Worm (Caenorhabditis elegans): ENCODE measurements around the gene cah-1.
A peak's percentile ranks its signal among the peaks of the same experiment; 100 is the strongest.
"Not testable (repeated sequence)": the region's sequence is repeated elsewhere in the genome, so short reads cannot be mapped to it uniquely, and the experiment has no call there.

The cah-1 gene

ce11 chrIII:5077150-5077814, 8.1 kb downstream of the cah-1 start, which contains the start of gene alh-1:
Gene alh-1 (plus strand): TSS chrIII:5077764.
- TF ChIP-seq unc-39 (tag; optimal IDR thresholded peaks at IDR 0.05) (no peak), zip-8 (tag; optimal IDR thresholded peaks at IDR 0.05) (no peak)

ce11 chrIII:5076569-5076968, 8.9 kb downstream of the cah-1 start:
- TF ChIP-seq drap-1 (GFP tag; optimal IDR thresholded peaks at IDR 0.05) = no peak
- no peak for TF ChIP-seq lin-32 (GFP tag; optimal IDR thresholded peaks at IDR 0.05)
- no peak for TF ChIP-seq nhr-237 (tag; optimal IDR thresholded peaks at IDR 0.05)
- no peak for TF ChIP-seq mab-5 (tag; optimal IDR thresholded peaks at IDR 0.05)
- no peak for TF ChIP-seq flh-1 (GFP tag; optimal IDR thresholded peaks at IDR 0.05)
- no peak for TF ChIP-seq hlh-1 (tag; optimal IDR thresholded peaks at IDR 0.05)
- TF ChIP-seq nhr-28 (tag; optimal IDR thresholded peaks at IDR 0.05) = no peak
- no peak for TF ChIP-seq ztf-11 (tag; optimal IDR thresholded peaks at IDR 0.05)
- TF ChIP-seq ceh-43 (GFP tag; optimal IDR thresholded peaks at IDR 0.05) = no peak
- TF ChIP-seq pha-4 (tag; optimal IDR thresholded peaks at IDR 0.05) = no peak
- TF ChIP-seq bed-3 (GFP tag; optimal IDR thresholded peaks at IDR 0.05) = no peak
- TF ChIP-seq sem-2 (GFP tag; optimal IDR thresholded peaks at IDR 0.05) = no peak

- TF ChIP-seq bed-3 (GFP tag; optimal IDR thresholded peaks at IDR 0.05) (no peak), ham-2 (GFP tag; optimal IDR thresholded peaks at IDR 0.05) (no peak), nhr-28 (tag; optimal IDR thresholded peaks at IDR 0.05) (no peak), ces-1 (GFP tag; optimal IDR thresholded peaks at IDR 0.05) (no peak), cnd-1 (tag; optimal IDR thresholded peaks at IDR 0.05) (no peak), snpc-4 (tag; optimal IDR thresholded peaks at IDR 0.05) (no peak)
Measured at ce11 chrIII:5074398-5074797, 11.0 kb downstream of the cah-1 start, which contains the start of gene ttbk-6. Gene ttbk-6 (plus strand): TSS chrIII:5074698.

ce11 chrIII:5071509-5071908, 13.9 kb downstream of the cah-1 start, which contains the start of gene C45G9.12:
Gene C45G9.12 (minus strand): TSS chrIII:5071609.
- no peak for TF ChIP-seq hlh-1 (tag; optimal IDR thresholded peaks at IDR 0.05)
- TF ChIP-seq tbx-8 (GFP tag; optimal IDR thresholded peaks at IDR 0.05) = no peak
- TF ChIP-seq nhr-2 (tag; optimal IDR thresholded peaks at IDR 0.05) = no peak
- TF ChIP-seq nhr-28 (tag; optimal IDR thresholded peaks at IDR 0.05) = no peak
- TF ChIP-seq lsy-2 (tag; optimal IDR thresholded peaks at IDR 0.05) = no peak
- no peak for TF ChIP-seq mep-1 (tag; optimal IDR thresholded peaks at IDR 0.05)
- no peak for TF ChIP-seq elt-3 (tag; optimal IDR thresholded peaks at IDR 0.05)
- TF ChIP-seq lin-13 (tag; optimal IDR thresholded peaks at IDR 0.05) = no peak
- no peak for TF ChIP-seq sem-2 (GFP tag; optimal IDR thresholded peaks at IDR 0.05)
- TF ChIP-seq sptf-1 (tag; optimal IDR thresholded peaks at IDR 0.05) = no peak
- no peak for TF ChIP-seq ztf-11 (tag; optimal IDR thresholded peaks at IDR 0.05)
- no peak for TF ChIP-seq mls-2 (tag; optimal IDR thresholded peaks at IDR 0.05)
- TF ChIP-seq snpc-4 (tag; optimal IDR thresholded peaks at IDR 0.05) = no peak
- no peak for TF ChIP-seq mab-5 (tag; optimal IDR thresholded peaks at IDR 0.05)
- TF ChIP-seq zip-8 (tag; optimal IDR thresholded peaks at IDR 0.05) = no peak
- TF ChIP-seq ceh-83 (GFP tag; optimal IDR thresholded peaks at IDR 0.05) = no peak

ce11 chrIII:5068675-5069233, 16.7 kb downstream of the cah-1 start, which contains the start of the genes C45G9.11 and C45G9.2:
Gene C45G9.11 (minus strand): TSS chrIII:5068725.
Gene C45G9.2 (plus strand): TSS chrIII:5069066.
- peak; percentile 39 for TF ChIP-seq lin-32 (GFP tag; optimal IDR thresholded peaks at IDR 0.05)
- TF ChIP-seq ham-2 (GFP tag; optimal IDR thresholded peaks at IDR 0.05) = no peak
- peak; percentile 36 for TF ChIP-seq ceh-83 (GFP tag; optimal IDR thresholded peaks at IDR 0.05)
- no peak for TF ChIP-seq nhr-2 (tag; optimal IDR thresholded peaks at IDR 0.05)
- TF ChIP-seq mep-1 (tag; optimal IDR thresholded peaks at IDR 0.05) = peak; percentile 59
- peak; percentile 16 for TF ChIP-seq hlh-1 (tag; optimal IDR thresholded peaks at IDR 0.05)
- peak; percentile 82 for TF ChIP-seq ces-1 (GFP tag; optimal IDR thresholded peaks at IDR 0.05)

ce11 chrIII:5062406-5062805, 23.0 kb downstream of the cah-1 start, which contains the start of gene C45G9.4:
Gene C45G9.4 (plus strand): TSS chrIII:5062706.
- TF ChIP-seq lsy-2, nhr-28, pha-4 (tag; optimal IDR thresholded peaks at IDR 0.05): not testable (repeated sequence)
